Fruit fly (Drosophila melanogaster) whole organism, pupa: ENCODE results near the gene Nin.

Experiments
- CG10348 ChIP-seq: fragments of 200-800 bp; sonication (Bioruptor generic); IDR thresholded peaks from 2 replicates; pipeline ENCODE4 v1.3.6; 2022; ENCODE audit warnings: missing biosample characterization, missing genetic modification characterization
- CG13204 ChIP-seq: fragments of 200-800 bp; sonication (Bioruptor generic); optimal IDR thresholded peaks from 2 replicates; lab custom pipeline; 2018; ENCODE audit warnings: missing biosample characterization, mild to moderate bottlenecking, missing genetic modification characterization, moderate library complexity
- CG15710 ChIP-seq: fragments of 200-800 bp; sonication (Bioruptor generic); optimal IDR thresholded peaks from 2 replicates; lab custom pipeline; 2018; ENCODE audit warnings: missing biosample characterization, mild to moderate bottlenecking, missing genetic modification characterization, moderate library complexity
- CG17806 ChIP-seq: fragments of 200-800 bp; sonication (Bioruptor generic); optimal IDR thresholded peaks from 2 replicates; lab custom pipeline; 2018; ENCODE audit warnings: missing biosample characterization, mild to moderate bottlenecking, missing genetic modification characterization, moderate library complexity
- D1 ChIP-seq: fragments of 200-800 bp; sonication (Bioruptor generic); optimal IDR thresholded peaks from 2 replicates; lab custom pipeline; 2018; ENCODE audit warnings: missing biosample characterization, mild to moderate bottlenecking, missing genetic modification characterization, moderate library complexity
- EcR ChIP-seq: fragments of 200-800 bp; sonication (Bioruptor generic); optimal IDR thresholded peaks from 3 replicates; lab custom pipeline; 2019; ENCODE audit warnings: missing biosample characterization, missing genetic modification characterization, mild to moderate bottlenecking, moderate library complexity, missing genetic modification reagents
- Pif1A ChIP-seq: fragments of 200-800 bp; sonication (Bioruptor generic); optimal IDR thresholded peaks from 3 replicates; lab custom pipeline; 2016; ENCODE audit warnings: missing biosample characterization, missing genetic modification characterization
- fd96Ca ChIP-seq: fragments of 200-800 bp; sonication (Bioruptor generic); IDR thresholded peaks from 3 replicates; pipeline ENCODE4 v1.3.6; 2022; ENCODE audit warnings: missing biosample characterization, missing genetic modification characterization

DNA sequence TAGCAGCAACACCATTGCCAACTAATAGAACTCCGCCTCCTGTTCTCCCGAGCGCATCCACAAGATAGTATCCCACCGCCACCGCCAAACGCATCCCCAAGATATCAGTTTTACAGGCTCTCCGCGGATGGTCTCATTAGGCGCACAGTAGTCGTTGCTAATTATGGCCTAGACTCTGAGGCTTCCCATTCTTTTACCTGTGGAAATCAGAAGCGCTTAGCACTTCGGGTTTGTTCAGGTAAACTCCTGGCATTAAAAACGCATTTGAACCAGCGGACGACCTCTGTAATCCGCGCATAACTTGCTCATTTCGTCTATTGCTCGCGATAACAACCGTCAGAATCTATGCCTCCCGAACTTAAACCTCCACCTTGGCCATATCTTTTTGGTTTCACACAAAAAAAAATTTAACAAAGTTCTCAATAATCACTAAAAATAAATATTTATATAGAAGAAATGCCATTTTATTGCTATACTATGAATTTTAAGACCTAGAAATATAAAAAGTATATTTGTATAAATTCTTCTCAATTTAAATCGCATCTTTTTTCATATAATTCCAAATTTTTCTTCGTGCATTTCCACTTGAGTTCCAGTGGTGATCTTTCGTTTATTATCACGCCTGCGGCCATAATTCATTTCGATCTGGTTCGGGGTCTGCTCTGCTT is 40.3 kb downstream of the Nin start:
- TF ChIP-seq Pif1A (GFP tag; lab: Kevin White, UChicago) = peak; percentile 12
- peak; percentile 56 for TF ChIP-seq CG17806 (tag; lab: Kevin White, UChicago)
- no peak for TF ChIP-seq fd96Ca (GFP tag; lab: Robert Waterston, UW)
- TF ChIP-seq CG13204 (GFP tag; lab: Kevin White, UChicago) = no peak
- no peak for TF ChIP-seq CG10348 (GFP tag; lab: Robert Waterston, UW)
- peak; percentile 61 for TF ChIP-seq CG15710 (tag; lab: Kevin White, UChicago)
- no peak for TF ChIP-seq D1
- no peak for TF ChIP-seq EcR (GFP tag; lab: Kevin White, UChicago)
